Worm (Caenorhabditis elegans): ENCODE data around the gene F22E5.11.

ce11 chrII:2637359-2637758, 7.0 kb downstream of the F22E5.11 start, which contains the start of gene F22E5.21:
- no peak for TF ChIP-seq ama-1 (optimal IDR thresholded peaks at IDR 0.05)
- TF ChIP-seq elt-2 (tag; optimal IDR thresholded peaks at IDR 0.05) = no peak
- no peak for TF ChIP-seq ceh-19 (GFP tag; optimal IDR thresholded peaks at IDR 0.05)
- TF ChIP-seq pqm-1 (tag; optimal IDR thresholded peaks at IDR 0.05) = no peak
- no peak for TF ChIP-seq rnt-1 (tag; optimal IDR thresholded peaks at IDR 0.05)
